Fruit fly (Drosophila melanogaster): Measurements from ENCODE around the gene CG31055.
A peak's percentile ranks its signal among the peaks of the same experiment; 100 is the strongest.

Gene CG31055

DNA sequence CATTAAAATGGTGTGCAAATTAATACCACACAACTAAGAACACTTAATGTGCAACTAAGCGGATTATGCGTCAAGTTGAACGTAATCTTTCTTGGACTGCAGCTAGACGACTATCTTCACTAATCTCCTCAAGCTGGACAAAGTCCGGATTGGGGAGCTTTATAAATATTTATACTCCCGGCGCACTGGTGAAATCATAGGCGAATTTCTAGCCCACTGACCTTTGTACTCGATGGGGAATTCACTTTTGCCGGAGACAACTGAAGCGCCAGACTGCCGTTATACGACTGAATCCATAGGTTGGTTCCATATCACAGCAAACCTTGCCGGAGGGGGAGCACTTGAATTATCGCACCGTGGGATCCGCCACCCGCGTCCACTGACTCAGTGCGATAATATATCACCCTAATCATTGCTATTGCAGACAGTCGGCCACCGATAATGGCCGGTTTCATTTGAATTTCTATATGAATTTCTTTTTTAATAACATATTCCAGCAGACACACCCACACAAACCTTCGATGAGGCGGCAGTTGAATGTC, 18.2 kb upstream of the CG31055 start:
- TF ChIP-seq jim (GFP tag; optimal IDR thresholded peaks at IDR 0.05) (no peak), Rel (GFP tag; optimal IDR thresholded peaks at IDR 0.05) (no peak), Rel (tag; optimal IDR thresholded peaks at IDR 0.05) (peak; percentile 97)

DNA sequence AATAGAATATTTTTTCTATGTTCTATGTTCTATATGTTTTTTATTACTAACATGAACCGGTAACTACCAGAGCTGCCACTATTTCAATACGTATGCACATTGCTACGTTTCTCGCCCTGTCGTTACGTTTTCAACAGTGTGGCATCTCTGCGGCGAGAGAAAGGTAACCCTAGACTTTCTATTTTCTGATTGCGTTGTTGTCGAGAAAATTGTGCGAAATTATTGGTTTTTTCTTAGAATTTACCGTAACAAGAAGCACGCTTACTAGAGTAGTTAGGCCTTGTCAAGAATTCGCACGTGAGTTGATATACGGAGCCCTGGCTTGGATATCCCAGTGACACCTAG, 12.3 kb upstream of the CG31055 start, which contains the start of gene btz:
TSS of gene btz (plus strand) at position 133 of the 345 bp plus-strand sequence.
- TF ChIP-seq Hnf4 (GFP tag; optimal IDR thresholded peaks at IDR 0.05), result no peak
- TF ChIP-seq N (GFP tag; optimal IDR thresholded peaks at IDR 0.05), result no peak
- no peak for TF ChIP-seq pan (optimal IDR thresholded peaks at IDR 0.05)
- no peak for TF ChIP-seq dl (GFP tag; optimal IDR thresholded peaks at IDR 0.05; ENCODE audit: insufficient read depth in 1 of 2, partially characterized antibody in 2 of 2)
- peak; percentile 44 for TF ChIP-seq psq (GFP tag; optimal IDR thresholded peaks at IDR 0.05)
- TF ChIP-seq h (GFP tag; optimal IDR thresholded peaks at IDR 0.05), result peak; percentile 9
- no peak for TF ChIP-seq Sp1 (GFP tag; optimal IDR thresholded peaks at IDR 0.05)
- TF ChIP-seq Abd-B (GFP tag; optimal IDR thresholded peaks at IDR 0.05), result no peak
- TF ChIP-seq Myc (optimal IDR thresholded peaks at IDR 0.05), result peak; percentile 29

DNA sequence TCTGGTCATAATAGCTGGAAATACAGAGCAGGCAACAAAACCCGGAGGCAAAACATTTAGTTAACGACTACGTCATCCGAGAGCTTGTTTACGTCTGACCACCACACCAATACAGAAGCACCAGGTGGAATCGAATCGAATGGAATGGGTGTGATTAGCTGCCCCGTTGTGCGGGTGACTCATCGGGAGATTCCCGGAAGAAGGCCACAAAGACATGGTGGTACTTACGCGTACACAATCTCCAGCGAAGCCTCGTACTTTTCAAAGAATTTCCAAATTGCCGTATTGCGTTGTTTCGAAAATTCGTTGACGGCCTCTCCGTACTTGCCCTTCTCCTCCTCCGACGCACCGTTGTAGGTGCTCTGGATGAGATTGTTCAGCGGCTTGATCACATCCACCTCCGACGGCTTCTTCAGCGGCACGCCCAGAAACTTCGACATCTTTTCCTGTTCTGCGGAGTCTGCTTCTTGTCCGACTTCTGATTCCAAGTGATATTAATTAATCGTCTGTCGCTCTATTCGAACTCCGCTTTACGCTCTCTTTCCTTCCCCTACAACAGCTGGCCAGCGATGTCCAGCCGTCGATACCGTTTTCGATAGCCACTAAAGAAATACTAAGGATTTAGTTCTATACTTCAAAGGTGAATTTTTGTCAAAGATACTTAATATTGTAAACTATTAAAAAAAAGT, 11.8 kb upstream of the CG31055 start, which contains the start of gene ALiX:
TSS of gene ALiX (minus strand) at position 571 of the 689 bp plus-strand sequence.
- TF ChIP-seq Hnf4 (GFP tag; optimal IDR thresholded peaks at IDR 0.05), result no peak
- no peak for TF ChIP-seq Dif (GFP tag; optimal IDR thresholded peaks at IDR 0.05; ENCODE audit: partially characterized antibody)
- TF ChIP-seq foxo (GFP tag; optimal IDR thresholded peaks at IDR 0.05), result no peak
- peak; percentile 70 for TF ChIP-seq psq (GFP tag; optimal IDR thresholded peaks at IDR 0.05)
- no peak for TF ChIP-seq dmrt93B (GFP tag; optimal IDR thresholded peaks at IDR 0.05)
- TF ChIP-seq Rel (GFP tag; optimal IDR thresholded peaks at IDR 0.05), result no peak
- peak; percentile 73 for TF ChIP-seq Rel (tag; optimal IDR thresholded peaks at IDR 0.05)
- no peak for TF ChIP-seq CG9705 (GFP tag; optimal IDR thresholded peaks at IDR 0.05)
- no peak for TF ChIP-seq Sp1 (GFP tag; optimal IDR thresholded peaks at IDR 0.05)
- no peak for TF ChIP-seq pan (optimal IDR thresholded peaks at IDR 0.05)
- TF ChIP-seq Vsx2 (GFP tag; optimal IDR thresholded peaks at IDR 0.05; ENCODE audit: partially characterized antibody), result no peak
- no peak for TF ChIP-seq Abd-B (GFP tag; optimal IDR thresholded peaks at IDR 0.05)

DNA sequence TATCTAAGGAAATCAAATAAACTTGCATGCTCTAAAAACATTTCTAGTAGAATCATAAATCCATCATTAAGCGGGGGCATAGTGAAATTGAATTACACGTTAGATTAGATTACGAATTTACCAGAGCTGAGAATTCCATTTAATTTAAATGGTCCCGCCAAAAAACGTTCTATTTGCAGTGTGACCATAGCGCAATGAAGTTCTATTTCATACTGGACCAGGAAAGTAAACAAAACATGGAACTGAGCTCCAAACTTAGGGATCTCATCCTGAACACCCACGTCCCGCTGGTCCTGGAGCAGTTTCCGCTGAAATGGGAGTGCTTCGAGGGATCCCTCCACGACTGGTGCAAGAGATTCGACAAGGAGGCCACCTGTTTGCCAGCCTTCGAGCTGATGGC, 7.1 kb upstream of the CG31055 start, which contains the start of gene HSPBAP1:
TSS of gene HSPBAP1 (plus strand) at position 217 of the 400 bp plus-strand sequence.
- TF ChIP-seq Rel (GFP tag; optimal IDR thresholded peaks at IDR 0.05), result no peak
- no peak for TF ChIP-seq Rel (tag; optimal IDR thresholded peaks at IDR 0.05)
- TF ChIP-seq psq (GFP tag; optimal IDR thresholded peaks at IDR 0.05), result no peak
- no peak for TF ChIP-seq sv (GFP tag; optimal IDR thresholded peaks at IDR 0.05)
- TF ChIP-seq lola (GFP tag; optimal IDR thresholded peaks at IDR 0.05), result no peak
- TF ChIP-seq rgr (GFP tag; optimal IDR thresholded peaks at IDR 0.05), result no peak
- no peak for TF ChIP-seq h (GFP tag; optimal IDR thresholded peaks at IDR 0.05)
- no peak for TF ChIP-seq Myc (optimal IDR thresholded peaks at IDR 0.05)
- TF ChIP-seq Dfd (GFP tag; optimal IDR thresholded peaks at IDR 0.05), result no peak
- TF ChIP-seq tai (GFP tag; optimal IDR thresholded peaks at IDR 0.05), result no peak
- TF ChIP-seq CG9705 (GFP tag; optimal IDR thresholded peaks at IDR 0.05), result no peak
- no peak for TF ChIP-seq CG32264 (GFP tag; optimal IDR thresholded peaks at IDR 0.05)
- TF ChIP-seq dmrt93B (GFP tag; optimal IDR thresholded peaks at IDR 0.05), result no peak
- TF ChIP-seq jim (GFP tag; optimal IDR thresholded peaks at IDR 0.05), result no peak
- no peak for TF ChIP-seq Dif (GFP tag; optimal IDR thresholded peaks at IDR 0.05; ENCODE audit: partially characterized antibody)
- TF ChIP-seq fru (GFP tag; optimal IDR thresholded peaks at IDR 0.05), result no peak
- TF ChIP-seq pan (optimal IDR thresholded peaks at IDR 0.05), result no peak
- no peak for TF ChIP-seq Hnf4 (GFP tag; optimal IDR thresholded peaks at IDR 0.05)
- TF ChIP-seq woc (GFP tag; optimal IDR thresholded peaks at IDR 0.05), result no peak
- TF ChIP-seq usp (GFP tag; optimal IDR thresholded peaks at IDR 0.05), result no peak
- no peak for TF ChIP-seq dl (GFP tag; optimal IDR thresholded peaks at IDR 0.05; ENCODE audit: insufficient read depth in 1 of 2, partially characterized antibody in 2 of 2)

DNA sequence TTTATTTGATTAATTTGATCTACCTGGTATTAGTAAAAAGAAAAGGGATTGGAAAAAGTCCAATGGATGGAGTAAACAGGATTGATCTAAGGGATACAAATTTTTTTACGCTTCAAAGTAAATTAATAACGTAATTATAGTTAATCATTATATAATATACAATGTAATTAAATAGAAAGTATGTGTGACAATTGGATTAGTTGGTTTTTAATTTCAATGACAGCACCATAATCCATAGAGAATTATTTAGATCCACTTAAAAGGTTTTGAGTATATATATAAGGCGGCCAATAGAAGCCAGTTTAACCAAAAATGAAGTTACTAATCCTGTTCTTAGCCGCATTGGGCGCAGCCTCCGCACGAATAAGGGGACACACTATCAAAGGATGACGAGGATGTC, 6.6 kb upstream of the CG31055 start, which contains the start of gene Acp98AB:
TSS of gene Acp98AB (plus strand) at position 301 of the 400 bp plus-strand sequence.
- TF ChIP-seq Abd-B (GFP tag; optimal IDR thresholded peaks at IDR 0.05) (no peak), CG32264 (GFP tag; optimal IDR thresholded peaks at IDR 0.05) (no peak), woc (GFP tag; optimal IDR thresholded peaks at IDR 0.05) (no peak), dsf (GFP tag; optimal IDR thresholded peaks at IDR 0.05; ENCODE audit: borderline replicate concordance) (no peak), h (GFP tag; optimal IDR thresholded peaks at IDR 0.05) (no peak), pan (optimal IDR thresholded peaks at IDR 0.05) (no peak), Mio (GFP tag; optimal IDR thresholded peaks at IDR 0.05) (no peak), foxo (GFP tag; optimal IDR thresholded peaks at IDR 0.05) (no peak), GATAd (GFP tag; optimal IDR thresholded peaks at IDR 0.05) (no peak), Vsx2 (GFP tag; optimal IDR thresholded peaks at IDR 0.05; ENCODE audit: partially characterized antibody) (no peak), OdsH (GFP tag; optimal IDR thresholded peaks at IDR 0.05) (no peak), dl (GFP tag; optimal IDR thresholded peaks at IDR 0.05; ENCODE audit: insufficient read depth in 1 of 2, partially characterized antibody in 2 of 2) (no peak)
